Fruit fly (Drosophila melanogaster) whole organism, embryonic: Measurements from ENCODE around the gene CG31191.

ENCODE experiments used
- Aef1 ChIP-seq: fragments of 200-800 bp; sonication (Bioruptor generic); IDR thresholded peaks from 3 replicates; pipeline ENCODE4 v1.3.6; 2022; ENCODE audit warnings: missing biosample characterization, missing genetic modification characterization
- Bgb ChIP-seq: fragments of 200-800 bp; sonication (Bioruptor generic); IDR thresholded peaks from 2 replicates; pipeline ENCODE4 v1.3.6; 2022; ENCODE audit warnings: missing biosample characterization, missing genetic modification characterization; ENCODE audit not compliant: partially characterized antibody
- Blimp-1 ChIP-seq: fragments of 200-800 bp; sonication (Bioruptor generic); optimal IDR thresholded peaks from 3 replicates; lab custom pipeline; 2018; ENCODE audit warnings: missing biosample characterization, missing genetic modification characterization, mild to moderate bottlenecking, moderate library complexity, missing genetic modification reagents
- CG10209 ChIP-seq: fragments of 200-800 bp; sonication (Bioruptor generic); optimal IDR thresholded peaks from 3 replicates; lab custom pipeline; 2017; ENCODE audit warnings: missing biosample characterization, mild to moderate bottlenecking, missing genetic modification characterization, missing genetic modification reagents
- CG10543 ChIP-seq: fragments of 200-800 bp; sonication (Bioruptor generic); optimal IDR thresholded peaks from 3 replicates; lab custom pipeline; 2017; ENCODE audit warnings: missing biosample characterization, mild to moderate bottlenecking, missing genetic modification characterization, moderate library complexity
- CG10654 ChIP-seq: fragments of 200-800 bp; sonication (Bioruptor generic); optimal IDR thresholded peaks from 2 replicates; lab custom pipeline; 2016; ENCODE audit warnings: missing biosample characterization, missing genetic modification characterization
- CG11398 ChIP-seq: fragments of 200-800 bp; sonication (Bioruptor generic); optimal IDR thresholded peaks from 2 replicates; lab custom pipeline; 2016; ENCODE audit warnings: missing biosample characterization, missing genetic modification characterization
- CG13424 ChIP-seq: fragments of 200-800 bp; sonication (Bioruptor generic); optimal IDR thresholded peaks from 2 replicates; lab custom pipeline; 2019; ENCODE audit warnings: missing biosample characterization, mild to moderate bottlenecking, missing genetic modification characterization, moderate library complexity
- CG13624 ChIP-seq: fragments of 200-800 bp; sonication (Bioruptor generic); optimal IDR thresholded peaks from 2 replicates; lab custom pipeline; 2016; ENCODE audit warnings: missing biosample characterization, missing genetic modification characterization
- CG14710 ChIP-seq: fragments of 200-800 bp; sonication (Bioruptor generic); optimal IDR thresholded peaks from 3 replicates; lab custom pipeline; 2019; ENCODE audit warnings: missing biosample characterization, mild to moderate bottlenecking, missing genetic modification characterization, moderate library complexity
- CG17328 ChIP-seq: fragments of 200-800 bp; sonication (Bioruptor generic); IDR thresholded peaks from 2 replicates; pipeline ENCODE4 v1.3.6; 2022; ENCODE audit warnings: missing biosample characterization, missing genetic modification characterization
- CG18599 ChIP-seq: fragments of 200-800 bp; sonication (Bioruptor generic); optimal IDR thresholded peaks from 3 replicates; lab custom pipeline; 2017; ENCODE audit warnings: missing biosample characterization, missing genetic modification characterization, mild to moderate bottlenecking, moderate library complexity, missing genetic modification reagents
- CG18619 ChIP-seq: fragments of 200-800 bp; sonication (Bioruptor generic); optimal IDR thresholded peaks from 3 replicates; lab custom pipeline; 2017; ENCODE audit warnings: missing biosample characterization, mild to moderate bottlenecking, missing genetic modification characterization
- CG3407 ChIP-seq: fragments of 200-800 bp; sonication (Bioruptor generic); optimal IDR thresholded peaks from 2 replicates; lab custom pipeline; 2018; ENCODE audit warnings: missing biosample characterization, mild to moderate bottlenecking, missing genetic modification characterization
- CG6813 ChIP-seq: fragments of 200-800 bp; sonication (Bioruptor generic); optimal IDR thresholded peaks from 2 replicates; lab custom pipeline; 2017; ENCODE audit warnings: missing biosample characterization, missing genetic modification characterization, mild to moderate bottlenecking, moderate library complexity, missing genetic modification reagents
- CG7745 ChIP-seq: fragments of 200-800 bp; sonication (Bioruptor generic); optimal IDR thresholded peaks from 2 replicates; lab custom pipeline; 2018; ENCODE audit warnings: missing biosample characterization, mild to moderate bottlenecking, missing genetic modification characterization, moderate library complexity
- CG8478 ChIP-seq: fragments of >200 bp; optimal IDR thresholded peaks from 2 replicates; lab custom pipeline; 2018
- Chrac-16 ChIP-seq: fragments of 200-800 bp; sonication (Bioruptor generic); optimal IDR thresholded peaks from 3 replicates; lab custom pipeline; 2016; ENCODE audit warnings: missing biosample characterization, missing genetic modification characterization
- Dad ChIP-seq: fragments of 200-800 bp; sonication (Bioruptor generic); optimal IDR thresholded peaks from 3 replicates; lab custom pipeline; 2016; ENCODE audit warnings: missing biosample characterization, missing genetic modification characterization
- Dref ChIP-seq: fragments of 200-800 bp; sonication (Bioruptor generic); IDR thresholded peaks from 2 replicates; pipeline ENCODE4 v1.3.6; 2022; ENCODE audit warnings: missing biosample characterization, missing genetic modification characterization
- Eip74EF ChIP-seq, 2 experiments: fragments of 200-800 bp in 1 of 2; fragments of >200 bp in 1 of 2; sonication (Bioruptor generic) in 1 of 2; optimal IDR thresholded peaks; 2 replicates each; lab custom pipeline; 2017 to 2019; ENCODE audit warnings: missing biosample characterization in 2 of 2, missing genetic modification characterization in 2 of 2, mild to moderate bottlenecking in 1 of 2, moderate library complexity in 1 of 2
- Hsf ChIP-seq: fragments of 200-800 bp; sonication (Bioruptor generic); optimal IDR thresholded peaks from 3 replicates; lab custom pipeline; 2016; ENCODE audit warnings: missing biosample characterization, missing genetic modification characterization
- MESR4 ChIP-seq: fragments of 200-800 bp; sonication (Bioruptor generic); optimal IDR thresholded peaks from 2 replicates; lab custom pipeline; 2018; ENCODE audit warnings: missing biosample characterization, mild to moderate bottlenecking, missing genetic modification characterization, moderate library complexity
- Mrtf ChIP-seq: fragments of 200-800 bp; sonication (Bioruptor generic); IDR thresholded peaks from 3 replicates; pipeline ENCODE4 v1.3.6; 2022; ENCODE audit warnings: missing biosample characterization, missing genetic modification characterization
- NK7.1 ChIP-seq: fragments of 200-800 bp; sonication (Bioruptor generic); optimal IDR thresholded peaks from 3 replicates; lab custom pipeline; 2016; ENCODE audit warnings: missing biosample characterization, missing genetic modification characterization
- NfI ChIP-seq: fragments of 200-800 bp; sonication (Bioruptor generic); optimal IDR thresholded peaks from 3 replicates; lab custom pipeline; 2018; ENCODE audit warnings: missing biosample characterization, mild to moderate bottlenecking, missing genetic modification characterization, moderate library complexity
- Rx ChIP-seq: fragments of 200-800 bp; sonication (Bioruptor generic); IDR thresholded peaks from 2 replicates; pipeline ENCODE4 v1.3.6; 2022; ENCODE audit warnings: missing biosample characterization, missing genetic modification characterization
- Side ChIP-seq: fragments of 200-800 bp; sonication (Bioruptor generic); optimal IDR thresholded peaks from 2 replicates; lab custom pipeline; 2016; ENCODE audit warnings: missing biosample characterization, missing genetic modification characterization
- Sry-β ChIP-seq: fragments of 200-800 bp; sonication (Bioruptor generic); optimal IDR thresholded peaks from 2 replicates; lab custom pipeline; 2018; ENCODE audit warnings: missing biosample characterization, mild to moderate bottlenecking, missing genetic modification characterization, moderate library complexity
- Xrp1 ChIP-seq: fragments of 200-800 bp; sonication (Bioruptor generic); IDR thresholded peaks from 2 replicates; pipeline ENCODE4 v1.3.6; 2022; ENCODE audit warnings: missing biosample characterization, missing genetic modification characterization
- aop ChIP-seq: fragments of 200-800 bp; sonication (Bioruptor generic); IDR thresholded peaks from 2 replicates; pipeline ENCODE4 v1.3.6; 2022; ENCODE audit warnings: missing biosample characterization, missing genetic modification characterization
- bcd ChIP-seq: fragments of 200-800 bp; sonication (Bioruptor generic); optimal IDR thresholded peaks from 2 replicates; lab custom pipeline; 2017; ENCODE audit warnings: missing biosample characterization, mild to moderate bottlenecking, missing genetic modification characterization
- fd64A ChIP-seq: fragments of 200-800 bp; sonication (Bioruptor generic); optimal IDR thresholded peaks from 3 replicates; lab custom pipeline; 2018; ENCODE audit warnings: missing biosample characterization, mild to moderate bottlenecking, missing genetic modification characterization
- gcm ChIP-seq: fragments of 200-800 bp; sonication (Bioruptor generic); optimal IDR thresholded peaks from 2 replicates; lab custom pipeline; 2019; ENCODE audit warnings: missing biosample characterization, mild to moderate bottlenecking, missing genetic modification characterization, moderate library complexity
- grau ChIP-seq: fragments of 200-800 bp; optimal IDR thresholded peaks from 3 replicates; lab custom pipeline; 2019; ENCODE audit warnings: missing biosample characterization, mild to moderate bottlenecking, missing genetic modification characterization, moderate library complexity
- her ChIP-seq: fragments of 200-800 bp; sonication (Bioruptor generic); optimal IDR thresholded peaks from 2 replicates; lab custom pipeline; 2016; ENCODE audit warnings: missing biosample characterization, missing genetic modification characterization
- jigr1 ChIP-seq: fragments of 200-800 bp; sonication (Bioruptor generic); IDR thresholded peaks from 3 replicates; pipeline ENCODE4 v1.3.6; 2022; ENCODE audit warnings: missing biosample characterization, missing genetic modification characterization
- kni ChIP-seq: fragments of 200-800 bp; sonication (Bioruptor generic); optimal IDR thresholded peaks from 3 replicates; lab custom pipeline; 2017; ENCODE audit warnings: mild to moderate bottlenecking, missing biosample characterization, missing genetic modification reagents, missing genetic modification characterization
- lola ChIP-seq, 3 experiments: fragments of >200 bp in 2 of 3; fragments of 200-800 bp in 1 of 3; sonication (Bioruptor generic) in 1 of 3; optimal IDR thresholded peaks; 2 replicates each; lab custom pipeline; 2017 to 2019; ENCODE audit warnings: missing biosample characterization in 3 of 3, missing genetic modification characterization in 3 of 3, mild to moderate bottlenecking in 1 of 3, moderate library complexity in 1 of 3
- otp ChIP-seq: fragments of 200-800 bp; sonication (Bioruptor generic); IDR thresholded peaks from 3 replicates; pipeline ENCODE4, ENCODE4 v1.3.6; 2022; ENCODE audit warnings: missing biosample characterization, missing genetic modification characterization
- ranshi ChIP-seq: fragments of 200-800 bp; sonication (Bioruptor generic); IDR thresholded peaks from 2 replicates; pipeline ENCODE4 v1.3.6; 2022; ENCODE audit warnings: missing biosample characterization, missing genetic modification characterization
- rib ChIP-seq: fragments of 200-800 bp; sonication (Bioruptor generic); IDR thresholded peaks from 2 replicates; pipeline ENCODE4 v1.3.6; 2022; ENCODE audit warnings: missing biosample characterization, missing genetic modification characterization
- sd ChIP-seq: fragments of 200-800 bp; sonication (Bioruptor generic); optimal IDR thresholded peaks from 3 replicates; lab custom pipeline; 2018; ENCODE audit warnings: missing biosample characterization, mild to moderate bottlenecking, missing genetic modification characterization, moderate library complexity
- sqz ChIP-seq: fragments of 200-800 bp; sonication (Bioruptor generic); optimal IDR thresholded peaks from 3 replicates; lab custom pipeline; 2018; ENCODE audit warnings: missing biosample characterization, mild to moderate bottlenecking, missing genetic modification characterization
- stwl ChIP-seq: fragments of 200-800 bp; sonication (Bioruptor generic); optimal IDR thresholded peaks from 3 replicates; lab custom pipeline; 2018; ENCODE audit warnings: missing biosample characterization, mild to moderate bottlenecking, missing genetic modification characterization, moderate library complexity
- tll ChIP-seq, 2 experiments: fragments of 200-800 bp in 1 of 2; fragments of >200 bp in 1 of 2; sonication (Bioruptor generic) in 1 of 2; optimal IDR thresholded peaks; 2 replicates each; lab custom pipeline; 2017 to 2019; ENCODE audit warnings: missing biosample characterization in 2 of 2, missing genetic modification characterization in 2 of 2, mild to moderate bottlenecking in 1 of 2, moderate library complexity in 1 of 2
- toy ChIP-seq: fragments of 200-800 bp; sonication (Bioruptor generic); IDR thresholded peaks from 2 replicates; pipeline ENCODE4 v1.3.6; 2022; ENCODE audit warnings: missing biosample characterization, missing genetic modification characterization

Gene CG31191

dm6 chr3R:20956875-20957874, 11.8 kb upstream of the CG31191 start (continued):
- TF ChIP-seq CG10209 (GFP tag; lab: Kevin White, UChicago), result peak; percentile 90
- peak; percentile 75 for TF ChIP-seq sqz (GFP tag; lab: Kevin White, UChicago)
- peak; percentile 85 for TF ChIP-seq NfI (GFP tag; lab: Kevin White, UChicago)
- TF ChIP-seq CG10543 (GFP tag; lab: Kevin White, UChicago), result peak; percentile 95
- TF ChIP-seq jigr1 (GFP tag; lab: Robert Waterston, UW), result peak; percentile 53; the same call in 1 of the 3 replicates
- TF ChIP-seq CG6813, result peak; percentile 77
- no peak; the same call in 1 of the 2 replicates for TF ChIP-seq Dref (GFP tag; lab: Robert Waterston, UW)
- TF ChIP-seq kni, result peak; percentile 37
- peak; percentile 84 for TF ChIP-seq Dad (GFP tag; lab: Kevin White, UChicago)
- peak in 1 of 2 experiments; percentile 72 for TF ChIP-seq Eip74EF (GFP tag; optimal IDR thresholded peaks at IDR 0.05; lab: Kevin White, UChicago)
- TF ChIP-seq CG11398 (GFP tag; lab: Kevin White, UChicago), result peak; percentile 17
- peak; percentile 70 for TF ChIP-seq gcm (GFP tag; lab: Kevin White, UChicago)
- TF ChIP-seq lola (GFP tag; optimal IDR thresholded peaks at IDR 0.05; lab: Kevin White, UChicago), result peak in 1 of 3 experiments; percentile 78
- TF ChIP-seq her (GFP tag; lab: Kevin White, UChicago), result peak; percentile 60
- TF ChIP-seq MESR4 (GFP tag; lab: Kevin White, UChicago), result no peak
- peak; percentile 77 for TF ChIP-seq Chrac-16 (GFP tag; lab: Kevin White, UChicago)
- no peak for TF ChIP-seq Mrtf
- peak; percentile 95 for TF ChIP-seq CG18619
- peak; percentile 81 for TF ChIP-seq CG13624 (GFP tag; lab: Kevin White, UChicago)
- peak; percentile 99 for TF ChIP-seq sd (tag; lab: Kevin White, UChicago)
- peak; percentile 85 for TF ChIP-seq Hsf
- peak; percentile 18 for TF ChIP-seq fd64A (GFP tag; lab: Kevin White, UChicago)
- no peak for TF ChIP-seq toy (GFP tag; lab: Robert Waterston, UW)
- TF ChIP-seq CG17328 (GFP tag; lab: Robert Waterston, UW), result peak; percentile 12; the same call in 1 of the 2 replicates
- peak; percentile 94 for TF ChIP-seq CG18599 (GFP tag; lab: Kevin White, UChicago)
- TF ChIP-seq Aef1 (GFP tag; lab: Robert Waterston, UW), result peak; percentile 59; the same call in 1 of the 3 replicates
- TF ChIP-seq otp (GFP tag; lab: Robert Waterston, UW), result no peak
- TF ChIP-seq CG13424, result peak; percentile 93
- TF ChIP-seq aop (GFP tag; lab: Robert Waterston, UW), result no peak
- peak; percentile 84 for TF ChIP-seq CG14710 (tag; lab: Kevin White, UChicago)
- TF ChIP-seq tll (GFP tag; optimal IDR thresholded peaks at IDR 0.05; lab: Kevin White, UChicago), result no peak
- peak; percentile 69 for TF ChIP-seq Bgb (GFP tag; lab: Robert Waterston, UW)
- peak; percentile 59 for TF ChIP-seq CG3407 (GFP tag; lab: Kevin White, UChicago)
- TF ChIP-seq Sry-β (GFP tag; lab: Kevin White, UChicago), result peak; percentile 25
- peak; percentile 93 for TF ChIP-seq bcd
- peak; percentile 65 for TF ChIP-seq Side (GFP tag; lab: Kevin White, UChicago)
- peak; percentile 29; the same call in 1 of the 2 replicates for TF ChIP-seq Xrp1 (GFP tag; lab: Robert Waterston, UW)
- peak; percentile 66 for TF ChIP-seq NK7.1
- TF ChIP-seq Blimp-1, result peak; percentile 84
- no peak for TF ChIP-seq stwl (tag; lab: Kevin White, UChicago)
- TF ChIP-seq CG7745 (tag; lab: Kevin White, UChicago), result no peak
- TF ChIP-seq rib, result peak; percentile 32
- peak; percentile 35 for TF ChIP-seq ranshi (GFP tag; lab: Robert Waterston, UW)
- 0 out of 2 replicates have a peak, but pooled peaks have one; percentile 3 for TF ChIP-seq Rx (GFP tag; lab: Robert Waterston, UW)
- peak; percentile 76 for TF ChIP-seq CG10654 (GFP tag; lab: Kevin White, UChicago)
- peak; percentile 90 for TF ChIP-seq grau (tag; lab: Kevin White, UChicago)
- TF ChIP-seq CG8478 (lab: Kevin White, UChicago), result no peak
